Fruit fly (Drosophila melanogaster): ENCODE data around the gene CG15740.

DNA sequence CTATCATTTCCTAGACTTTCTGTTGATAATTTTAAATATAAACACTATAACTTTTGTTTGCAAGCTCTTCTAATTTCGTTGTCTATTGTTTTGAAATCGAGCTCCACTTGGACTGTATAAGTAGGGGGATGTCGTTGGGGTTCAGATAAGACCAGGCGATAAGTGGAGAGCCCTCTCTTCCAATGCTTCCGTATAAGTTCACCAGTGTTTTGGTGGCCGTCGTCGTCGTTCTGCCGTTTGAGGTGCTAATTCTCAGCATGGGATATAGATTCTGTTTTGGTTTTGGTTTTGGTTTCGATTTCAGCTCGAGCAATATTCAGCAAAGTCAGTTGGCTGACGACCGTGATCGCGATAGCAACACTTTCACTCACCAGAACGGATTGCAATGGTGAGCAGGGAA, 27.2 kb upstream of the CG15740 start, which contains the start of gene CG15739:
- TF ChIP-seq Hr96 (GFP tag; optimal IDR thresholded peaks at IDR 0.05) (no peak), kay (GFP tag; ENCODE audit: borderline replicate concordance) (no peak), tj (GFP tag; optimal IDR thresholded peaks at IDR 0.05) (no peak), CG1620 (GFP tag; optimal IDR thresholded peaks at IDR 0.05) (no peak), Mnt (GFP tag; optimal IDR thresholded peaks at IDR 0.05) (peak; percentile 17), CG7045 (GFP tag; optimal IDR thresholded peaks at IDR 0.05) (no peak), cnc (optimal IDR thresholded peaks at IDR 0.05) (no peak), CG33017 (tag; optimal IDR thresholded peaks at IDR 0.05) (no peak), cic (GFP tag; optimal IDR thresholded peaks at IDR 0.05) (peak; percentile 9), CG14711 (tag; optimal IDR thresholded peaks at IDR 0.05) (no peak), ovo (GFP tag; optimal IDR thresholded peaks at IDR 0.05) (no peak), CG5204 (GFP tag; optimal IDR thresholded peaks at IDR 0.05) (no peak)

All from whole organism, adult.